Worm (Caenorhabditis elegans): ENCODE data around the gene R07E5.7.

Gene R07E5.7

ce11 chrIII:4468390-4468789, 49.4 kb upstream of the R07E5.7 start:
- TF ChIP-seq nhr-76 (tag; optimal IDR thresholded peaks at IDR 0.05) (no peak), daf-12 (tag; optimal IDR thresholded peaks at IDR 0.05) (no peak), daf-16 (GFP tag; optimal IDR thresholded peaks at IDR 0.05) (no peak), daf-16 (tag; optimal IDR thresholded peaks at IDR 0.05) (peak; percentile 2), dmd-8 (GFP tag; IDR thresholded peaks at IDR 0.05) (no peak), lin-39 (tag; optimal IDR thresholded peaks at IDR 0.05) (no peak), php-3 (GFP tag; IDR thresholded peaks at IDR 0.05) (peak; percentile 55; the same call in 1 of the 2 replicates), ceh-20 (GFP tag; IDR thresholded peaks at IDR 0.05) (no peak), ceh-44 (GFP tag; IDR thresholded peaks at IDR 0.05) (no peak), hlh-11 (tag; optimal IDR thresholded peaks at IDR 0.05) (peak; percentile 24), F49E8.2 (tag; optimal IDR thresholded peaks at IDR 0.05; ENCODE audit: borderline replicate concordance) (no peak), nhr-6 (tag; optimal IDR thresholded peaks at IDR 0.05) (no peak), pqm-1 (tag; optimal IDR thresholded peaks at IDR 0.05) (peak; percentile 85), ceh-62 (tag; optimal IDR thresholded peaks at IDR 0.05) (no peak), ZK546.5 (tag; optimal IDR thresholded peaks at IDR 0.05) (no peak), lim-7 (GFP tag; IDR thresholded peaks at IDR 0.05) (no peak), zip-11 (GFP tag; IDR thresholded peaks at IDR 0.05) (no peak), mep-1 (tag; optimal IDR thresholded peaks at IDR 0.05) (no peak), gei-8 (GFP tag; optimal IDR thresholded peaks at IDR 0.05) (no peak), ZK337.2 (GFP tag; IDR thresholded peaks at IDR 0.05) (no peak), dmd-6 (GFP tag; IDR thresholded peaks at IDR 0.05) (peak; percentile 78), zfp-2 (tag; optimal IDR thresholded peaks at IDR 0.05) (no peak), lin-1 (GFP tag; IDR thresholded peaks at IDR 0.05) (no peak), Y5F2A.4 (GFP tag; optimal IDR thresholded peaks at IDR 0.05) (no peak), F44E2.7 (GFP tag; IDR thresholded peaks at IDR 0.05) (no peak), set-16 (GFP tag; IDR thresholded peaks at IDR 0.05) (no peak), tra-1 (GFP tag; IDR thresholded peaks at IDR 0.05) (no peak), nhr-25 (tag; optimal IDR thresholded peaks at IDR 0.05; ENCODE audit: borderline replicate concordance, insufficient read depth) (no peak), mdl-1 (tag; optimal IDR thresholded peaks at IDR 0.05) (no peak), saeg-2 (GFP tag; IDR thresholded peaks at IDR 0.05) (no peak), Y105C5A.15 (GFP tag; IDR thresholded peaks at IDR 0.05) (no peak), unc-62 (GFP tag; optimal IDR thresholded peaks at IDR 0.05 in 1 of 2) (no peak), unc-62 (tag; optimal IDR thresholded peaks at IDR 0.05) (no peak), nhr-111 (GFP tag; optimal IDR thresholded peaks at IDR 0.05) (no peak), mdt-29 (GFP tag; IDR thresholded peaks at IDR 0.05) (no peak), fkh-10 (GFP tag; optimal IDR thresholded peaks at IDR 0.05) (no peak), vab-7 (GFP tag; IDR thresholded peaks at IDR 0.05) (no peak), nhr-28 (tag; optimal IDR thresholded peaks at IDR 0.05) (peak; percentile 33), ceh-28 (tag; optimal IDR thresholded peaks at IDR 0.05) (no peak), lir-3 (tag; optimal IDR thresholded peaks at IDR 0.05) (no peak), snpc-4 (tag; optimal IDR thresholded peaks at IDR 0.05) (no peak), hif-1 (tag; optimal IDR thresholded peaks at IDR 0.05) (no peak), daf-19 (GFP tag; conservative IDR thresholded peaks at IDR 0.05) (no peak), snpc-1.2 (GFP tag; IDR thresholded peaks at IDR 0.05) (no peak), nhr-42 (GFP tag; IDR thresholded peaks at IDR 0.05) (no peak), nhr-77 (tag; optimal IDR thresholded peaks at IDR 0.05) (no peak)
